Worm (Caenorhabditis elegans) whole organism, mixed stage, embryonic: ENCODE data around the gene atf-2.

Experiments
- M03D4.4 ChIP-seq: sonication (generic microtip); optimal IDR thresholded peaks from 2 replicates; lab custom pipeline; 2017; ENCODE audit warnings: mild to moderate bottlenecking, missing genetic modification characterization, missing compliant biosample characterization
- bed-3 ChIP-seq: fragments of 200-800 bp; sonication (Bioruptor generic); optimal IDR thresholded peaks from 3 replicates; lab custom pipeline; 2018; ENCODE audit warnings: mild to moderate bottlenecking, missing genetic modification characterization, moderate library complexity, missing compliant biosample characterization
- blmp-1 ChIP-seq: fragments of 150-350 bp; optimal IDR thresholded peaks from 2 replicates; lab custom pipeline; 2014; ENCODE audit warnings: missing biosample characterization, missing genetic modification characterization
- ceh-83 ChIP-seq: fragments of 200-800 bp; sonication (Bioruptor generic); optimal IDR thresholded peaks from 2 replicates; lab custom pipeline; 2018; ENCODE audit warnings: mild to moderate bottlenecking, missing genetic modification characterization, missing compliant biosample characterization
- ces-1 ChIP-seq: fragments of 150-350 bp; optimal IDR thresholded peaks from 2 replicates; lab custom pipeline; 2014; ENCODE audit warnings: missing biosample characterization, missing genetic modification reagents, missing genetic modification characterization
- cnd-1 ChIP-seq: fragments of 200-800 bp; sonication (Bioruptor generic); optimal IDR thresholded peaks from 2 replicates; lab custom pipeline; 2018; ENCODE audit warnings: mild to moderate bottlenecking, missing genetic modification characterization, missing compliant biosample characterization
- elt-1 ChIP-seq: sonication (generic microtip); optimal IDR thresholded peaks from 2 replicates; lab custom pipeline; 2017; ENCODE audit warnings: missing genetic modification characterization, mild to moderate bottlenecking, missing compliant biosample characterization, antibody characterized with exemption, moderate library complexity, borderline replicate concordance; ENCODE audit not compliant: insufficient read depth
- elt-3 ChIP-seq: fragments of 150-350 bp; optimal IDR thresholded peaks from 2 replicates; lab custom pipeline; 2014; ENCODE audit warnings: missing biosample characterization, missing genetic modification characterization
- flh-1 ChIP-seq: fragments of 200-800 bp; sonication (Bioruptor generic); optimal IDR thresholded peaks from 2 replicates; lab custom pipeline; 2018; ENCODE audit warnings: mild to moderate bottlenecking, missing genetic modification characterization, moderate library complexity, missing compliant biosample characterization
- ham-2 ChIP-seq: fragments of 200-800 bp; sonication (Bioruptor generic); optimal IDR thresholded peaks from 2 replicates; lab custom pipeline; 2018; ENCODE audit warnings: mild to moderate bottlenecking, missing genetic modification characterization, missing compliant biosample characterization
- hlh-1 ChIP-seq: fragments of 150-350 bp; optimal IDR thresholded peaks from 2 replicates; lab custom pipeline; 2014; ENCODE audit warnings: missing biosample characterization, missing genetic modification reagents, missing genetic modification characterization
- lin-32 ChIP-seq: fragments of 200-800 bp; sonication (Bioruptor generic); optimal IDR thresholded peaks from 2 replicates; lab custom pipeline; 2018; ENCODE audit warnings: mild to moderate bottlenecking, missing genetic modification characterization, missing compliant biosample characterization
- lsy-2 ChIP-seq: fragments of 150-350 bp; optimal IDR thresholded peaks from 2 replicates; lab custom pipeline; 2014; ENCODE audit warnings: missing biosample characterization, missing genetic modification characterization
- mab-5 ChIP-seq: fragments of 150-350 bp; optimal IDR thresholded peaks from 2 replicates; lab custom pipeline; 2014; ENCODE audit warnings: missing biosample characterization, missing genetic modification characterization
- mep-1 ChIP-seq: fragments of 150-350 bp; optimal IDR thresholded peaks from 2 replicates; lab custom pipeline; 2017; ENCODE audit warnings: missing biosample characterization, missing genetic modification reagents, missing genetic modification characterization, inconsistent platforms
- mls-2 ChIP-seq: sonication (generic microtip); optimal IDR thresholded peaks from 2 replicates; lab custom pipeline; 2016; ENCODE audit warnings: mild to moderate bottlenecking, missing genetic modification characterization, moderate library complexity, missing compliant biosample characterization
- nhr-2 ChIP-seq: fragments of 150-350 bp; optimal IDR thresholded peaks from 2 replicates; lab custom pipeline; 2014; ENCODE audit warnings: missing biosample characterization, missing genetic modification characterization
- nhr-237 ChIP-seq: fragments of 150-350 bp; optimal IDR thresholded peaks from 2 replicates; lab custom pipeline; 2014; ENCODE audit warnings: missing biosample characterization, missing genetic modification characterization
- nhr-28 ChIP-seq: fragments of 150-350 bp; optimal IDR thresholded peaks from 2 replicates; lab custom pipeline; 2014; ENCODE audit warnings: missing biosample characterization, missing genetic modification characterization
- nhr-76 ChIP-seq: sonication (generic microtip); optimal IDR thresholded peaks from 2 replicates; lab custom pipeline; 2017; ENCODE audit warnings: missing biosample characterization, missing genetic modification characterization
- pha-4 ChIP-seq: fragments of 150-350 bp; optimal IDR thresholded peaks from 2 replicates; lab custom pipeline; 2018; ENCODE audit warnings: missing biosample characterization, missing genetic modification reagents, missing genetic modification characterization
- sem-2 ChIP-seq: fragments of 200-800 bp; sonication (Bioruptor generic); optimal IDR thresholded peaks from 2 replicates; lab custom pipeline; 2018; ENCODE audit warnings: mild to moderate bottlenecking, missing genetic modification characterization, missing compliant biosample characterization
- snpc-4 ChIP-seq: fragments of 150-350 bp; optimal IDR thresholded peaks from 2 replicates; lab custom pipeline; 2014; ENCODE audit warnings: missing biosample characterization, missing genetic modification characterization
- sptf-1 ChIP-seq: sonication (generic microtip); optimal IDR thresholded peaks from 2 replicates; lab custom pipeline; 2017; ENCODE audit warnings: mild to moderate bottlenecking, missing genetic modification characterization, moderate library complexity, missing compliant biosample characterization
- unc-120 ChIP-seq: sonication (generic microtip); optimal IDR thresholded peaks from 2 replicates; lab custom pipeline; 2017; ENCODE audit warnings: missing genetic modification characterization, missing compliant biosample characterization; ENCODE audit not compliant: poor library complexity, severe bottlenecking
- unc-39 ChIP-seq: fragments of 150-350 bp; optimal IDR thresholded peaks from 2 replicates; lab custom pipeline; 2014; ENCODE audit warnings: missing biosample characterization, missing genetic modification characterization
- unc-62 ChIP-seq: fragments of 150-350 bp; optimal IDR thresholded peaks from 2 replicates; lab custom pipeline; 2014; ENCODE audit warnings: missing biosample characterization, missing genetic modification reagents, missing genetic modification characterization
- zip-8 ChIP-seq: fragments of 150-350 bp; optimal IDR thresholded peaks from 2 replicates; lab custom pipeline; 2014; ENCODE audit warnings: missing biosample characterization, missing genetic modification characterization

atf-2 gene

ce11 chrII:8765131-8765530 lies 13.3 kb downstream of the atf-2 start:
- TF ChIP-seq elt-3 (no peak), snpc-4 (tag; lab: Kevin White, UChicago) (no peak), nhr-76 (tag; lab: Kevin White, UChicago) (no peak), ham-2 (no peak), unc-62 (no peak), lsy-2 (tag; lab: Kevin White, UChicago) (no peak)

ce11 chrII:8766475-8766874 lies 14.7 kb downstream of the atf-2 start, which contains the start of the genes nsph-1.1 and K08F8.15:
Gene nsph-1.1 (plus strand): TSS chrII:8766775.
Gene K08F8.15 (plus strand): TSS chrII:8766809.
- TF ChIP-seq zip-8 (no peak), cnd-1 (tag; lab: Kevin White, UChicago) (no peak), blmp-1 (no peak), lsy-2 (tag; lab: Kevin White, UChicago) (no peak)
- TF ChIP-seq, all 35 proteins: peak for 0

ce11 chrII:8766897-8767296 lies 15.1 kb downstream of the atf-2 start, which contains the start of gene pah-1:
Gene pah-1 (minus strand): TSS chrII:8766997.
- TF ChIP-seq nhr-2 (tag; lab: Kevin White, UChicago) (no peak), cnd-1 (tag; lab: Kevin White, UChicago) (no peak), zip-8 (no peak), mab-5 (tag; lab: Kevin White, UChicago) (no peak), M03D4.4 (tag; lab: Kevin White, UChicago) (no peak), mls-2 (tag; lab: Kevin White, UChicago) (no peak), pha-4 (tag; lab: Kevin White, UChicago) (no peak), nhr-28 (tag; lab: Kevin White, UChicago) (no peak), elt-3 (no peak), elt-1 (tag; lab: Kevin White, UChicago) (no peak), nhr-237 (no peak), unc-39 (tag; lab: Kevin White, UChicago) (no peak), mep-1 (tag; lab: Kevin White, UChicago) (no peak)

- TF ChIP-seq nhr-2 (tag; lab: Kevin White, UChicago) (no peak), ces-1 (peak; percentile 2), sptf-1 (tag; lab: Kevin White, UChicago) (no peak), lsy-2 (tag; lab: Kevin White, UChicago) (peak; percentile 1), hlh-1 (peak; percentile 15), pha-4 (tag; lab: Kevin White, UChicago) (no peak), M03D4.4 (tag; lab: Kevin White, UChicago) (no peak), unc-39 (tag; lab: Kevin White, UChicago) (no peak), unc-120 (tag; lab: Kevin White, UChicago) (peak; percentile 84), flh-1 (GFP tag; lab: Kevin White, UChicago) (no peak)
These were observed 17.6 kb downstream of the atf-2 start for ce11 chrII:8769375-8769774.

ce11 chrII:8770675-8771074 lies 18.9 kb downstream of the atf-2 start, which contains the start of gene let-19:
Gene let-19 (plus strand): TSS chrII:8770975.
- no peak for TF ChIP-seq lin-32
- no peak for TF ChIP-seq sem-2

ce11 chrII:8776504-8776903 lies 24.7 kb downstream of the atf-2 start:
- TF ChIP-seq elt-3 (no peak), ceh-83 (GFP tag; lab: Kevin White, UChicago) (no peak), hlh-1 (no peak), snpc-4 (tag; lab: Kevin White, UChicago) (no peak)

ce11 chrII:8783451-8783967 lies 31.7 kb downstream of the atf-2 start, which contains the start of gene sgn-1:
Gene sgn-1 (minus strand): TSS chrII:8783670.
- no peak for TF ChIP-seq mep-1 (tag; lab: Kevin White, UChicago)
- no peak for TF ChIP-seq unc-39 (tag; lab: Kevin White, UChicago)
- TF ChIP-seq sem-2, result no peak
- no peak for TF ChIP-seq zip-8
- TF ChIP-seq nhr-237, result no peak
- no peak for TF ChIP-seq ces-1
- TF ChIP-seq blmp-1, result no peak
- no peak for TF ChIP-seq bed-3 (GFP tag; lab: Kevin White, UChicago)
- no peak for TF ChIP-seq elt-1 (tag; lab: Kevin White, UChicago)
- TF ChIP-seq pha-4 (tag; lab: Kevin White, UChicago), result no peak
- TF ChIP-seq cnd-1 (tag; lab: Kevin White, UChicago), result no peak
- TF ChIP-seq lsy-2 (tag; lab: Kevin White, UChicago), result no peak
- TF ChIP-seq snpc-4 (tag; lab: Kevin White, UChicago), result no peak
- TF ChIP-seq unc-120 (tag; lab: Kevin White, UChicago), result peak; percentile 64
- TF ChIP-seq sptf-1 (tag; lab: Kevin White, UChicago), result no peak
- TF ChIP-seq nhr-76 (tag; lab: Kevin White, UChicago), result no peak
- TF ChIP-seq lin-32, result no peak
- TF ChIP-seq hlh-1, result peak; percentile 71
- peak; percentile 96 for TF ChIP-seq unc-62
- TF ChIP-seq ham-2, result no peak
- no peak for TF ChIP-seq flh-1 (GFP tag; lab: Kevin White, UChicago)
